Fruit fly (Drosophila melanogaster): ENCODE measurements around the gene yellow-k.

The yellow-k gene

DNA sequence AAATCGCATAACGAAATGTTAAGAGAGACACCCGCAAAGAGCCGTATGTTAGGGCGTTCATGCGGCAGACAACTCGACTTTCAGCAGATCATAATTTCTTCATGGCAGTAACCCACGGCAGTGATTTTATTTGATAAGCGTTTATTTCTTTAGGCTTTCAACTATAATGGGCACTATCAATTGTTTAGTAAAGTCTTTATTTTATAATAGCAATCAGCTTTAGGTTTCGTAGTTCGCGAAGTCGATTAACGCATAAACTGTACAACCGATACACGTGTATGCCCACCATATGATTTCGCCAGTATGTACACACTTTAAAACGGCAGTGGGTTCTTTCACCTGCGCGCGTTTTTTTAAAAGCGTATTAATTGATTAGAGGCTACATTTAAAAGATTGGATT is 12.2 kb upstream of the yellow-k start, which contains the start of gene CG7841 (continued):
- peak; percentile 96 for TF ChIP-seq vfl (GFP tag; optimal IDR thresholded peaks at IDR 0.05)
- no peak for TF ChIP-seq CG11560 (tag; IDR thresholded peaks at IDR 0.05)
- TF ChIP-seq repo (GFP tag; optimal IDR thresholded peaks at IDR 0.05), result peak; percentile 97
- TF ChIP-seq fd64A (GFP tag; optimal IDR thresholded peaks at IDR 0.05), result peak; percentile 98
- TF ChIP-seq crc (GFP tag; optimal IDR thresholded peaks at IDR 0.05), result peak; percentile 97
- peak; percentile 97 for TF ChIP-seq CG11723 (GFP tag; optimal IDR thresholded peaks at IDR 0.05)
- peak; percentile 96 for TF ChIP-seq jumu (GFP tag; optimal IDR thresholded peaks at IDR 0.05)
- TF ChIP-seq CG8388 (GFP tag; optimal IDR thresholded peaks at IDR 0.05), result peak; percentile 98
- no peak for TF ChIP-seq Doc3 (GFP tag; IDR thresholded peaks at IDR 0.05; ENCODE audit: partially characterized antibody)
- peak; percentile 96 for TF ChIP-seq pho (GFP tag; optimal IDR thresholded peaks at IDR 0.05)
- peak; percentile 96 for TF ChIP-seq tx (GFP tag; optimal IDR thresholded peaks at IDR 0.05)
- peak; percentile 96 for TF ChIP-seq CG4707 (GFP tag; optimal IDR thresholded peaks at IDR 0.05)
- no peak for TF ChIP-seq pan (optimal IDR thresholded peaks at IDR 0.05)
- TF ChIP-seq pan (GFP tag; optimal IDR thresholded peaks at IDR 0.05 in 1 of 2, IDR thresholded peaks at IDR 0.05 in 1 of 2), result peak in 1 of 2 experiments; percentile 97
- TF ChIP-seq gt (GFP tag; IDR thresholded peaks at IDR 0.05), result peak; percentile 66
- peak; percentile 99 for TF ChIP-seq CG10543 (GFP tag; optimal IDR thresholded peaks at IDR 0.05)
- TF ChIP-seq CG9817 (tag; optimal IDR thresholded peaks at IDR 0.05), result peak; percentile 96
- peak; percentile 97 for TF ChIP-seq Blimp-1 (GFP tag; optimal IDR thresholded peaks at IDR 0.05)
- peak; percentile 97 for TF ChIP-seq eyg (GFP tag; optimal IDR thresholded peaks at IDR 0.05)
- peak; percentile 94 for TF ChIP-seq CG7786 (GFP tag; optimal IDR thresholded peaks at IDR 0.05)
- peak; percentile 73 for TF ChIP-seq Sry-δ (GFP tag; optimal IDR thresholded peaks at IDR 0.05)
- peak; percentile 85 for TF ChIP-seq Kr (GFP tag; optimal IDR thresholded peaks at IDR 0.05)
- TF ChIP-seq CG2712 (tag; optimal IDR thresholded peaks at IDR 0.05), result peak; percentile 99
- no peak for TF ChIP-seq CG6791 (GFP tag; IDR thresholded peaks at IDR 0.05; ENCODE audit: partially characterized antibody)
- peak; percentile 97 for TF ChIP-seq Mad (GFP tag; optimal IDR thresholded peaks at IDR 0.05)
- peak; percentile 96 for TF ChIP-seq shn (GFP tag; optimal IDR thresholded peaks at IDR 0.05)
- TF ChIP-seq abd-A (tag; optimal IDR thresholded peaks at IDR 0.05), result peak; percentile 95
- TF ChIP-seq CG1603 (tag; optimal IDR thresholded peaks at IDR 0.05), result peak; percentile 97
- TF ChIP-seq CG8765 (GFP tag; IDR thresholded peaks at IDR 0.05), result no peak
- no peak for TF ChIP-seq CG1832 (GFP tag; optimal IDR thresholded peaks at IDR 0.05)
- TF ChIP-seq CG17359 (tag; optimal IDR thresholded peaks at IDR 0.05), result peak; percentile 98
- 0 out of 2 replicates have a peak, but pooled peaks have one; percentile 31 for TF ChIP-seq Dref (GFP tag; IDR thresholded peaks at IDR 0.05)
- TF ChIP-seq gem (tag; optimal IDR thresholded peaks at IDR 0.05), result peak; percentile 99
- TF ChIP-seq Asciz (GFP tag; optimal IDR thresholded peaks at IDR 0.05), result peak; percentile 97
- no peak for TF ChIP-seq HLH4C (GFP tag; IDR thresholded peaks at IDR 0.05; ENCODE audit: partially characterized antibody)
- peak; percentile 89 for TF ChIP-seq Aef1 (GFP tag; IDR thresholded peaks at IDR 0.05)
- peak; percentile 99 for TF ChIP-seq CG13296 (GFP tag; optimal IDR thresholded peaks at IDR 0.05)
- peak; percentile 91; the same call in 2 of the 3 replicates for TF ChIP-seq B-H1 (GFP tag; IDR thresholded peaks at IDR 0.05)
- TF ChIP-seq zfh2 (GFP tag; optimal IDR thresholded peaks at IDR 0.05), result peak; percentile 95
- peak; percentile 98 for TF ChIP-seq CG15696 (tag; optimal IDR thresholded peaks at IDR 0.05)
- peak; percentile 98 for TF ChIP-seq NfI (GFP tag; optimal IDR thresholded peaks at IDR 0.05)
- TF ChIP-seq nerfin-2 (GFP tag; IDR thresholded peaks at IDR 0.05; ENCODE audit: partially characterized antibody), result no peak
- TF ChIP-seq gsb-n (tag; optimal IDR thresholded peaks at IDR 0.05), result peak; percentile 98
- TF ChIP-seq Hey (tag; optimal IDR thresholded peaks at IDR 0.05), result peak; percentile 94
- peak; percentile 87; the same call in 1 of the 2 replicates for TF ChIP-seq dati (GFP tag; IDR thresholded peaks at IDR 0.05)
- peak; percentile 98 for TF ChIP-seq CG17328 (GFP tag; IDR thresholded peaks at IDR 0.05)
- TF ChIP-seq Tbp (GFP tag; optimal IDR thresholded peaks at IDR 0.05), result no peak
- TF ChIP-seq Deaf1 (tag; optimal IDR thresholded peaks at IDR 0.05), result peak; percentile 87
- TF ChIP-seq B-H2 (GFP tag; optimal IDR thresholded peaks at IDR 0.05), result peak; percentile 99
- TF ChIP-seq CG12744 (GFP tag; optimal IDR thresholded peaks at IDR 0.05), result peak; percentile 97
- TF ChIP-seq Nf-YC (tag; optimal IDR thresholded peaks at IDR 0.05), result peak; percentile 92

All from whole organism, embryonic.